Fruit fly (Drosophila melanogaster): ENCODE data around the gene Graf.

dm6 chrX:15709624-15709983 lies 50.9 kb downstream of the Graf start:
- no peak for TF ChIP-seq h (optimal IDR thresholded peaks at IDR 0.05)
- TF ChIP-seq Sin3A (optimal IDR thresholded peaks at IDR 0.05) = no peak
- no peak for TF ChIP-seq Myc (optimal IDR thresholded peaks at IDR 0.05)
